Fruit fly (Drosophila melanogaster): ENCODE results near the gene CG46394.

CG46394 gene

dm6 chr3L:11648410-11648809 is 48.2 kb downstream of the CG46394 start, which contains the start of the genes RIOK1 and Polr3H (continued):
- TF ChIP-seq hbn (GFP tag; IDR thresholded peaks at IDR 0.05; ENCODE audit: partially characterized antibody): no peak
- peak; percentile 70 for TF ChIP-seq trem (tag; optimal IDR thresholded peaks at IDR 0.05)
- peak; percentile 68 for TF ChIP-seq al (GFP tag; IDR thresholded peaks at IDR 0.05)
- TF ChIP-seq pfk (GFP tag; optimal IDR thresholded peaks at IDR 0.05): no peak
- no peak for TF ChIP-seq chm (GFP tag; IDR thresholded peaks at IDR 0.05)
- TF ChIP-seq CG8089 (GFP tag; optimal IDR thresholded peaks at IDR 0.05): peak; percentile 40
- TF ChIP-seq Hr51 (GFP tag; optimal IDR thresholded peaks at IDR 0.05): peak in 1 of 2 experiments; percentile 63
- no peak for TF ChIP-seq so (GFP tag; IDR thresholded peaks at IDR 0.05)
- peak; percentile 16 for TF ChIP-seq CG6254 (GFP tag; optimal IDR thresholded peaks at IDR 0.05)
- peak; percentile 89 for TF ChIP-seq CG2120 (GFP tag; optimal IDR thresholded peaks at IDR 0.05)
- peak; percentile 60 for TF ChIP-seq CG3995 (GFP tag; optimal IDR thresholded peaks at IDR 0.05)
- TF ChIP-seq ftz-f1 (GFP tag; optimal IDR thresholded peaks at IDR 0.05): no peak
- no peak for TF ChIP-seq CG12104 (GFP tag; optimal IDR thresholded peaks at IDR 0.05)
- no peak for TF ChIP-seq sr (GFP tag; IDR thresholded peaks at IDR 0.05)
- peak; percentile 14 for TF ChIP-seq CG2202 (tag; optimal IDR thresholded peaks at IDR 0.05)
- TF ChIP-seq oc (tag; optimal IDR thresholded peaks at IDR 0.05): no peak
- no peak; the same call in 2 of the 3 replicates for TF ChIP-seq CG17361 (GFP tag; IDR thresholded peaks at IDR 0.05)
- peak; percentile 46; the same call in 1 of the 2 replicates for TF ChIP-seq CG11247 (GFP tag; IDR thresholded peaks at IDR 0.05)
- TF ChIP-seq CG13624 (GFP tag; optimal IDR thresholded peaks at IDR 0.05): peak; percentile 80
- TF ChIP-seq cato (GFP tag; optimal IDR thresholded peaks at IDR 0.05; ENCODE audit: borderline replicate concordance): peak; percentile 41
- peak; percentile 55 for TF ChIP-seq CG1233 (GFP tag; optimal IDR thresholded peaks at IDR 0.05)
- TF ChIP-seq CG1602 (GFP tag; optimal IDR thresholded peaks at IDR 0.05): peak; percentile 62
- TF ChIP-seq Mad (GFP tag; optimal IDR thresholded peaks at IDR 0.05): peak; percentile 67
- no peak for TF ChIP-seq HHEX (GFP tag; optimal IDR thresholded peaks at IDR 0.05)
- no peak for TF ChIP-seq bowl (GFP tag; IDR thresholded peaks at IDR 0.05)
- TF ChIP-seq psq (GFP tag; optimal IDR thresholded peaks at IDR 0.05): peak; percentile 10
- peak; percentile 80 for TF ChIP-seq stwl (tag; optimal IDR thresholded peaks at IDR 0.05)
- peak; percentile 72 for TF ChIP-seq CG33213 (GFP tag; optimal IDR thresholded peaks at IDR 0.05)
- no peak for TF ChIP-seq org-1 (GFP tag; optimal IDR thresholded peaks at IDR 0.05)
- TF ChIP-seq CG10979 (tag; optimal IDR thresholded peaks at IDR 0.05): peak; percentile 55
- TF ChIP-seq CG4854 (GFP tag; optimal IDR thresholded peaks at IDR 0.05): peak; percentile 47
- TF ChIP-seq D (optimal IDR thresholded peaks at IDR 0.05): no peak
- TF ChIP-seq D (GFP tag; optimal IDR thresholded peaks at IDR 0.05): no peak
- peak; percentile 62 to 76 for TF ChIP-seq chif (GFP tag; optimal IDR thresholded peaks at IDR 0.05)
- peak; percentile 75 for TF ChIP-seq CG7786 (GFP tag; optimal IDR thresholded peaks at IDR 0.05)
- TF ChIP-seq CG12942 (GFP tag; optimal IDR thresholded peaks at IDR 0.05): peak; percentile 75
- no peak for TF ChIP-seq CG2129 (GFP tag; IDR thresholded peaks at IDR 0.05; ENCODE audit: partially characterized antibody)
- peak; percentile 59 for TF ChIP-seq vfl (GFP tag; optimal IDR thresholded peaks at IDR 0.05)
- 0 out of 3 replicates have a peak, but pooled peaks have one; percentile 7 for TF ChIP-seq CG11093 (GFP tag; IDR thresholded peaks at IDR 0.05)
- peak; percentile 38; the same call in 1 of the 3 replicates for TF ChIP-seq CG14050 (GFP tag; IDR thresholded peaks at IDR 0.05)
- TF ChIP-seq CG15696 (tag; optimal IDR thresholded peaks at IDR 0.05): peak; percentile 4
- peak; percentile 68 for TF ChIP-seq ab (GFP tag; optimal IDR thresholded peaks at IDR 0.05)
- peak; percentile 35 for TF ChIP-seq zen (tag; optimal IDR thresholded peaks at IDR 0.05)
- peak; percentile 13 for TF ChIP-seq Neu2 (GFP tag; optimal IDR thresholded peaks at IDR 0.05; ENCODE audit: borderline replicate concordance)
- peak; percentile 82 for TF ChIP-seq CG13775 (GFP tag; optimal IDR thresholded peaks at IDR 0.05)
- TF ChIP-seq CG3838 (GFP tag; optimal IDR thresholded peaks at IDR 0.05): peak; percentile 34
- peak; percentile 63 for TF ChIP-seq Lhr (GFP tag; optimal IDR thresholded peaks at IDR 0.05)
- no peak; the same call in 1 of the 2 replicates for TF ChIP-seq CG14667 (GFP tag; IDR thresholded peaks at IDR 0.05)
- TF ChIP-seq CG13894 (tag; optimal IDR thresholded peaks at IDR 0.05): no peak
- no peak for TF ChIP-seq ham (GFP tag; IDR thresholded peaks at IDR 0.05)
- TF ChIP-seq CG17385 (GFP tag; optimal IDR thresholded peaks at IDR 0.05): peak; percentile 42

Data from whole organism, embryonic.